Fruit fly (Drosophila melanogaster) whole organism, embryonic: ENCODE data around the gene CG9928.

Experiments used
- Abd-B ChIP-seq: fragments of 200-800 bp; sonication (Bioruptor generic); optimal IDR thresholded peaks from 2 replicates; lab custom pipeline; 2018; ENCODE audit warnings: missing biosample characterization, mild to moderate bottlenecking, missing genetic modification characterization, moderate library complexity
- Atf-2 ChIP-seq: fragments of 200-800 bp; sonication (Bioruptor generic); optimal IDR thresholded peaks from 2 replicates; lab custom pipeline; 2016; ENCODE audit warnings: missing biosample characterization, missing genetic modification characterization
- CG14014 ChIP-seq: fragments of 200-800 bp; sonication (Bioruptor generic); IDR thresholded peaks from 2 replicates; pipeline ENCODE4 v1.3.6; 2022; ENCODE audit warnings: missing biosample characterization, missing genetic modification characterization
- CG14710 ChIP-seq: fragments of 200-800 bp; sonication (Bioruptor generic); optimal IDR thresholded peaks from 3 replicates; lab custom pipeline; 2019; ENCODE audit warnings: missing biosample characterization, mild to moderate bottlenecking, missing genetic modification characterization, moderate library complexity
- CG31224 ChIP-seq: fragments of 200-800 bp; sonication (Bioruptor generic); IDR thresholded peaks from 2 replicates; pipeline ENCODE4 v1.3.6; 2022; ENCODE audit warnings: missing biosample characterization, missing genetic modification characterization
- CG6683 ChIP-seq: fragments of 200-800 bp; sonication (Bioruptor generic); optimal IDR thresholded peaks from 2 replicates; lab custom pipeline; 2017; ENCODE audit warnings: missing biosample characterization, mild to moderate bottlenecking, missing genetic modification characterization, missing genetic modification reagents
- Kr ChIP-seq: fragments of 200-800 bp; sonication (Bioruptor generic); optimal IDR thresholded peaks from 2 replicates; lab custom pipeline; 2017; ENCODE audit warnings: missing biosample characterization, mild to moderate bottlenecking, missing genetic modification characterization
- NC2α ChIP-seq: fragments of 200-800 bp; sonication (Bioruptor generic); optimal IDR thresholded peaks from 2 replicates; lab custom pipeline; 2016; ENCODE audit warnings: missing biosample characterization, missing genetic modification characterization
- ewg ChIP-seq: fragments of 200-800 bp; sonication (Bioruptor generic); optimal IDR thresholded peaks from 3 replicates; lab custom pipeline; 2017; ENCODE audit warnings: mild to moderate bottlenecking, missing biosample characterization, missing genetic modification reagents, missing genetic modification characterization
- ham ChIP-seq: fragments of 200-800 bp; sonication (Bioruptor generic); IDR thresholded peaks from 2 replicates; pipeline ENCODE4 v1.3.6; 2022; ENCODE audit warnings: missing biosample characterization, missing genetic modification characterization
- ken ChIP-seq: fragments of 200-800 bp; sonication (Bioruptor generic); IDR thresholded peaks from 3 replicates; pipeline ENCODE4 v1.3.6; 2022; ENCODE audit warnings: missing biosample characterization, missing genetic modification characterization
- tna ChIP-seq: fragments of 200-800 bp; sonication (Bioruptor generic); IDR thresholded peaks from 2 replicates; pipeline ENCODE4 v1.3.6; 2022; ENCODE audit warnings: missing biosample characterization, missing genetic modification characterization; ENCODE audit not compliant: partially characterized antibody
- zen2 ChIP-seq: fragments of 200-800 bp; sonication (Bioruptor generic); IDR thresholded peaks from 3 replicates; pipeline ENCODE4 v1.3.6; 2022; ENCODE audit warnings: missing biosample characterization, missing genetic modification characterization; ENCODE audit not compliant: partially characterized antibody

dm6 chr2L:13104800-13105199, 37.9 kb downstream of the CG9928 start:
- TF ChIP-seq tna (no peak), ham (GFP tag; lab: Robert Waterston, UW) (no peak), Kr (GFP tag; lab: Kevin White, UChicago) (no peak), CG14014 (GFP tag; lab: Robert Waterston, UW) (no peak), zen2 (GFP tag; lab: Robert Waterston, UW) (no peak), ken (GFP tag; lab: Robert Waterston, UW) (no peak), CG14710 (tag; lab: Kevin White, UChicago) (no peak), Abd-B (GFP tag; lab: Kevin White, UChicago) (no peak), CG31224 (no peak), ewg (GFP tag; lab: Kevin White, UChicago) (no peak), Atf-2 (no peak), CG6683 (GFP tag; lab: Kevin White, UChicago) (no peak), NC2α (GFP tag; lab: Kevin White, UChicago) (no peak)
